Fruit fly (Drosophila melanogaster) whole organism, wandering third instar larva: ENCODE data around the gene eEF2.

Source experiments
- OdsH ChIP-seq: fragments of 200-800 bp; sonication (Bioruptor generic); optimal IDR thresholded peaks from 2 replicates; lab custom pipeline; 2016; ENCODE audit warnings: missing biosample characterization, mild to moderate bottlenecking, missing genetic modification characterization
- br ChIP-seq: fragments of 200-800 bp; sonication (Bioruptor generic); optimal IDR thresholded peaks from 2 replicates; lab custom pipeline; 2016; ENCODE audit warnings: missing biosample characterization, missing genetic modification characterization
- h ChIP-seq: fragments of 200-800 bp; sonication (Bioruptor generic); optimal IDR thresholded peaks from 3 replicates; lab custom pipeline; 2016; ENCODE audit warnings: missing biosample characterization, mild to moderate bottlenecking, missing genetic modification characterization
- pan ChIP-seq: fragments of >200 bp; optimal IDR thresholded peaks from 2 replicates; lab custom pipeline; 2017

dm6 chr2L:21628533-21628932 is 53.4 kb downstream of the eEF2 start:
- no peak for TF ChIP-seq pan (lab: Kevin White, UChicago)
- TF ChIP-seq br (GFP tag; lab: Kevin White, UChicago): no peak
- no peak for TF ChIP-seq h
- no peak for TF ChIP-seq OdsH (GFP tag; lab: Kevin White, UChicago)
